Fruit fly (Drosophila melanogaster) whole organism, adult: Measurements from ENCODE around the gene CG12470.

Experiments
- CG5204 ChIP-seq: fragments of 200-800 bp; sonication (Bioruptor generic); optimal IDR thresholded peaks from 2 replicates; lab custom pipeline; 2016; ENCODE audit warnings: missing biosample characterization, missing genetic modification characterization
- toe ChIP-seq: fragments of 200-800 bp; sonication (Bioruptor generic); optimal IDR thresholded peaks from 2 replicates; lab custom pipeline; 2016; ENCODE audit warnings: missing biosample characterization, missing genetic modification characterization

DNA sequence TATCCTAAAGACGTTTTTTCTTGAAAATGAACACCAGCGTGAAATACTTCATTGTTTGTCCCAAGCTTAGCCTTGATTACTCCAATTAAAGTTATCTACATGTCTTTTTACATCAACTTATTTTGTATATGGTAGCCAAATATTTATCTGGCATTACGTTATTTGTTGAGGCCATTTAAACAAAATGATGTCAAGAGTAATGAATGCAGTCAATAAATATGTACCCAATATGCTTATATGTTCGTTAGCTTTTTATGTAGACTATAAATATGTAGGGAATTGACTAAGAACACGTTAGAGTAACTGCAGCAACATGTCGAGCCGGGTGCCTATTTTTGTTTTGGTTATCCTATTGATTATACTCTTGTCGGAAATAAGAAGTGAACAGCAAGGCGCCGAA, 42.8 kb downstream of the CG12470 start, which contains the start of gene CG43181:
- TF ChIP-seq toe (GFP tag; lab: Kevin White, UChicago): no peak
- no peak for TF ChIP-seq CG5204 (GFP tag; lab: Kevin White, UChicago)
